Worm (Caenorhabditis elegans): ENCODE data around the gene C34F11.2.

Gene C34F11.2

ce11 chrII:5202930-5203329, 9.1 kb upstream of the C34F11.2 start, which contains the start of gene ampd-1:
ampd-1 (plus strand) TSS chrII:5203322.
- TF ChIP-seq nhr-129 (tag; optimal IDR thresholded peaks at IDR 0.05) (peak; percentile 47), C34F6.9 (tag; optimal IDR thresholded peaks at IDR 0.05) (peak; percentile 38), gmeb-1 (tag; optimal IDR thresholded peaks at IDR 0.05) (peak; percentile 24), sma-9 (GFP tag; optimal IDR thresholded peaks at IDR 0.05) (peak; percentile 30), sma-9 (tag; optimal IDR thresholded peaks at IDR 0.05) (no peak), skn-1 (tag; optimal IDR thresholded peaks at IDR 0.05) (peak; percentile 6), F13H6.1 (tag; optimal IDR thresholded peaks at IDR 0.05) (peak; percentile 27), alr-1 (tag; optimal IDR thresholded peaks at IDR 0.05) (no peak), fos-1 (tag; optimal IDR thresholded peaks at IDR 0.05) (peak; percentile 60), Y55F3AM.14 (GFP tag; optimal IDR thresholded peaks at IDR 0.05) (no peak), sma-3 (GFP tag; optimal IDR thresholded peaks at IDR 0.05) (peak; percentile 16), sem-4 (tag; optimal IDR thresholded peaks at IDR 0.05) (no peak), nhr-25 (tag; optimal IDR thresholded peaks at IDR 0.05) (no peak)

ce11 chrII:5205286-5205685, 6.8 kb upstream of the C34F11.2 start:
- no peak for TF ChIP-seq peb-1 (tag; optimal IDR thresholded peaks at IDR 0.05)
- no peak for TF ChIP-seq F13H6.1 (tag; optimal IDR thresholded peaks at IDR 0.05)
- TF ChIP-seq ztf-4 (tag; optimal IDR thresholded peaks at IDR 0.05) = no peak
- no peak for TF ChIP-seq lin-13 (GFP tag; optimal IDR thresholded peaks at IDR 0.05)
- TF ChIP-seq R02D3.7 (tag; optimal IDR thresholded peaks at IDR 0.05) = no peak

- TF ChIP-seq unc-55 (GFP tag; optimal IDR thresholded peaks at IDR 0.05) = no peak
- peak; percentile 32 for TF ChIP-seq sma-3 (GFP tag; optimal IDR thresholded peaks at IDR 0.05)
- TF ChIP-seq mdl-1 (tag; optimal IDR thresholded peaks at IDR 0.05) = no peak
- TF ChIP-seq F13H6.1 (tag; optimal IDR thresholded peaks at IDR 0.05) = no peak
These were observed 2.9 kb upstream of the C34F11.2 start for ce11 chrII:5209122-5209521.

ce11 chrII:5210830-5211229, 1.2 kb upstream of the C34F11.2 start, which contains the start of gene C34F11.8:
C34F11.8 (minus strand) TSS chrII:5210964.
- TF ChIP-seq nhr-25 (tag; optimal IDR thresholded peaks at IDR 0.05) (peak; percentile 43), nhr-23 (tag; optimal IDR thresholded peaks at IDR 0.05) (no peak), unc-39 (tag; optimal IDR thresholded peaks at IDR 0.05) (no peak), fos-1 (tag; optimal IDR thresholded peaks at IDR 0.05) (no peak), sem-4 (tag; optimal IDR thresholded peaks at IDR 0.05) (no peak), sma-3 (GFP tag; optimal IDR thresholded peaks at IDR 0.05) (peak; percentile 1)

- TF ChIP-seq nhr-6 (tag; optimal IDR thresholded peaks at IDR 0.05) (no peak), blmp-1 (tag; optimal IDR thresholded peaks at IDR 0.05; ENCODE audit: insufficient read depth) (no peak), nhr-21 (tag; optimal IDR thresholded peaks at IDR 0.05) (no peak), C34F6.9 (tag; optimal IDR thresholded peaks at IDR 0.05) (no peak), mbf-1 (tag; optimal IDR thresholded peaks at IDR 0.05) (no peak), snpc-4 (tag; optimal IDR thresholded peaks at IDR 0.05) (no peak), lin-11 (tag; optimal IDR thresholded peaks at IDR 0.05) (no peak), nhr-10 (tag; optimal IDR thresholded peaks at IDR 0.05) (no peak)
These were observed 605 bp downstream of the C34F11.2 start, which contains the start of gene C34F11.1 for ce11 chrII:5212675-5213074. C34F11.1 (plus strand) TSS chrII:5212975.

ce11 chrII:5218349-5218748, 6.3 kb downstream of the C34F11.2 start:
- peak; percentile 30 for TF ChIP-seq unc-55 (GFP tag; optimal IDR thresholded peaks at IDR 0.05)
- no peak for TF ChIP-seq crh-2 (tag; optimal IDR thresholded peaks at IDR 0.05)
- peak; percentile 20 for TF ChIP-seq mab-5 (tag; optimal IDR thresholded peaks at IDR 0.05)

- TF ChIP-seq mab-5 (tag; optimal IDR thresholded peaks at IDR 0.05) (peak; percentile 47), elt-1 (tag; optimal IDR thresholded peaks at IDR 0.05) (no peak), sma-9 (GFP tag; optimal IDR thresholded peaks at IDR 0.05) (peak; percentile 38), sma-9 (tag; optimal IDR thresholded peaks at IDR 0.05) (no peak)
These were observed 8.6 kb downstream of the C34F11.2 start for ce11 chrII:5220648-5221047.
